Fruit fly (Drosophila melanogaster) whole organism, embryonic: ENCODE results near the gene Dup99B.

ENCODE experiments used
- Aef1 ChIP-seq: fragments of 200-800 bp; sonication (Bioruptor generic); IDR thresholded peaks from 3 replicates; pipeline ENCODE4 v1.3.6; 2022; ENCODE audit warnings: missing biosample characterization, missing genetic modification characterization
- Antp ChIP-seq: fragments of 200-800 bp; sonication (Bioruptor generic); optimal IDR thresholded peaks from 3 replicates; lab custom pipeline; 2016; ENCODE audit warnings: missing biosample characterization, missing genetic modification characterization
- Awh ChIP-seq: fragments of 200-800 bp; sonication (Bioruptor generic); IDR thresholded peaks from 2 replicates; pipeline ENCODE4, ENCODE4 v1.3.6; 2022; ENCODE audit warnings: missing biosample characterization, missing genetic modification characterization
- BtbVII ChIP-seq: fragments of 200-800 bp; sonication (Bioruptor generic); optimal IDR thresholded peaks from 3 replicates; lab custom pipeline; 2017; ENCODE audit warnings: missing biosample characterization, mild to moderate bottlenecking, missing genetic modification characterization
- CG11504 ChIP-seq: fragments of 200-800 bp; sonication (Bioruptor generic); optimal IDR thresholded peaks from 3 replicates; lab custom pipeline; 2019; ENCODE audit warnings: missing biosample characterization, mild to moderate bottlenecking, missing genetic modification characterization, moderate library complexity
- CG11723 ChIP-seq: fragments of 200-800 bp; sonication (Bioruptor generic); optimal IDR thresholded peaks from 2 replicates; lab custom pipeline; 2017; ENCODE audit warnings: missing biosample characterization, mild to moderate bottlenecking, missing genetic modification characterization
- CG12769 ChIP-seq: fragments of 200-800 bp; sonication (Bioruptor generic); optimal IDR thresholded peaks from 2 replicates; lab custom pipeline; 2019; ENCODE audit warnings: missing biosample characterization, mild to moderate bottlenecking, missing genetic modification characterization, moderate library complexity
- CG13287 ChIP-seq: fragments of 200-800 bp; sonication (Bioruptor generic); IDR thresholded peaks from 2 replicates; pipeline ENCODE4 v1.3.6; 2022; ENCODE audit warnings: missing biosample characterization, missing genetic modification characterization; ENCODE audit not compliant: partially characterized antibody
- CG14014 ChIP-seq: fragments of 200-800 bp; sonication (Bioruptor generic); IDR thresholded peaks from 2 replicates; pipeline ENCODE4 v1.3.6; 2022; ENCODE audit warnings: missing biosample characterization, missing genetic modification characterization
- CG14667 ChIP-seq: fragments of 200-800 bp; sonication (Bioruptor generic); IDR thresholded peaks from 2 replicates; pipeline ENCODE4 v1.3.6; 2022; ENCODE audit warnings: missing biosample characterization, missing genetic modification characterization
- CG14710 ChIP-seq: fragments of 200-800 bp; sonication (Bioruptor generic); optimal IDR thresholded peaks from 3 replicates; lab custom pipeline; 2019; ENCODE audit warnings: missing biosample characterization, mild to moderate bottlenecking, missing genetic modification characterization, moderate library complexity
- CG15269 ChIP-seq: fragments of 200-800 bp; sonication (Bioruptor generic); optimal IDR thresholded peaks from 2 replicates; lab custom pipeline; 2018; ENCODE audit warnings: missing biosample characterization, mild to moderate bottlenecking, missing genetic modification characterization, moderate library complexity
- CG15479 ChIP-seq: fragments of 200-800 bp; sonication (Bioruptor generic); optimal IDR thresholded peaks from 3 replicates; lab custom pipeline; 2019; ENCODE audit warnings: missing biosample characterization, mild to moderate bottlenecking, missing genetic modification characterization, moderate library complexity
- CG16863 ChIP-seq: fragments of 200-800 bp; sonication (Bioruptor generic); optimal IDR thresholded peaks from 3 replicates; lab custom pipeline; 2016; ENCODE audit warnings: missing biosample characterization, missing genetic modification characterization
- CG17328 ChIP-seq: fragments of 200-800 bp; sonication (Bioruptor generic); IDR thresholded peaks from 2 replicates; pipeline ENCODE4 v1.3.6; 2022; ENCODE audit warnings: missing biosample characterization, missing genetic modification characterization
- CG17612 ChIP-seq: fragments of 200-800 bp; sonication (Bioruptor generic); IDR thresholded peaks from 2 replicates; pipeline ENCODE4 v1.3.6; 2022; ENCODE audit warnings: missing biosample characterization, missing genetic modification characterization
- CG2116 ChIP-seq: fragments of 200-800 bp; sonication (Bioruptor generic); optimal IDR thresholded peaks from 3 replicates; lab custom pipeline; 2018; ENCODE audit warnings: missing biosample characterization, mild to moderate bottlenecking, missing genetic modification characterization
- CG3726 ChIP-seq: fragments of 200-800 bp; sonication (Bioruptor generic); IDR thresholded peaks from 3 replicates; pipeline ENCODE4, ENCODE4 v1.3.6; 2022; ENCODE audit warnings: missing biosample characterization, missing genetic modification characterization
- CG3995 ChIP-seq: fragments of 200-800 bp; sonication (Bioruptor generic); optimal IDR thresholded peaks from 3 replicates; lab custom pipeline; 2016; ENCODE audit warnings: missing biosample characterization, missing genetic modification characterization
- CG42726 ChIP-seq: fragments of 200-800 bp; sonication (Bioruptor generic); IDR thresholded peaks from 2 replicates; pipeline ENCODE4 v1.3.6; 2022; ENCODE audit warnings: missing biosample characterization, missing genetic modification characterization; ENCODE audit not compliant: partially characterized antibody
- CG5953 ChIP-seq: fragments of 200-800 bp; sonication (Bioruptor generic); IDR thresholded peaks from 2 replicates; pipeline ENCODE4 v1.3.6; 2022; ENCODE audit warnings: missing biosample characterization, missing genetic modification characterization
- CG6272 ChIP-seq: fragments of 200-800 bp; sonication (Bioruptor generic); IDR thresholded peaks from 2 replicates; pipeline ENCODE4 v1.3.6; 2022; ENCODE audit warnings: missing biosample characterization, missing genetic modification characterization
- CG7745 ChIP-seq: fragments of 200-800 bp; sonication (Bioruptor generic); optimal IDR thresholded peaks from 2 replicates; lab custom pipeline; 2018; ENCODE audit warnings: missing biosample characterization, mild to moderate bottlenecking, missing genetic modification characterization, moderate library complexity
- CG8765 ChIP-seq: fragments of 200-800 bp; sonication (Bioruptor generic); IDR thresholded peaks from 2 replicates; pipeline ENCODE4 v1.3.6; 2022; ENCODE audit warnings: missing biosample characterization, missing genetic modification characterization
- CG8944 ChIP-seq: fragments of 200-800 bp; sonication (Bioruptor generic); optimal IDR thresholded peaks from 3 replicates; lab custom pipeline; 2016; ENCODE audit warnings: missing biosample characterization, missing genetic modification characterization
- CrebB ChIP-seq: fragments of 200-800 bp; sonication (Bioruptor generic); optimal IDR thresholded peaks from 3 replicates; lab custom pipeline; 2018; ENCODE audit warnings: missing biosample characterization, mild to moderate bottlenecking, missing genetic modification characterization
- D19A ChIP-seq: fragments of 200-800 bp; optimal IDR thresholded peaks from 3 replicates; lab custom pipeline; 2019; ENCODE audit warnings: missing biosample characterization, mild to moderate bottlenecking, missing genetic modification characterization, moderate library complexity
- E2f1 ChIP-seq: fragments of 200-800 bp; sonication (Bioruptor generic); IDR thresholded peaks from 2 replicates; pipeline ENCODE4 v1.3.6; 2022; ENCODE audit warnings: missing biosample characterization, missing genetic modification characterization
- E2f2 ChIP-seq: fragments of 200-800 bp; sonication (Bioruptor generic); IDR thresholded peaks from 2 replicates; pipeline ENCODE4 v1.3.6; 2022; ENCODE audit warnings: missing biosample characterization, missing genetic modification characterization
- HmgD ChIP-seq: fragments of 200-800 bp; sonication (Bioruptor generic); optimal IDR thresholded peaks from 3 replicates; lab custom pipeline; 2016; ENCODE audit warnings: missing biosample characterization, missing genetic modification characterization
- Hsf ChIP-seq: fragments of 200-800 bp; sonication (Bioruptor generic); optimal IDR thresholded peaks from 3 replicates; lab custom pipeline; 2016; ENCODE audit warnings: missing biosample characterization, missing genetic modification characterization
- Mes4 ChIP-seq: fragments of 200-800 bp; sonication (Bioruptor generic); optimal IDR thresholded peaks from 2 replicates; lab custom pipeline; 2016; ENCODE audit warnings: missing biosample characterization, missing genetic modification characterization
- NC2α ChIP-seq: fragments of 200-800 bp; sonication (Bioruptor generic); optimal IDR thresholded peaks from 2 replicates; lab custom pipeline; 2016; ENCODE audit warnings: missing biosample characterization, missing genetic modification characterization
- Ssrp ChIP-seq: fragments of 200-800 bp; sonication (Bioruptor generic); optimal IDR thresholded peaks from 2 replicates; lab custom pipeline; 2018; ENCODE audit warnings: missing biosample characterization, mild to moderate bottlenecking, missing genetic modification characterization, moderate library complexity
- Trl ChIP-seq, 3 experiments: fragments of >200 bp in 2 of 3; fragments of 200-800 bp in 1 of 3; sonication (Bioruptor generic) in 1 of 3; optimal IDR thresholded peaks; 2 replicates in 1 of 3; 3 replicates in 2 of 3; lab custom pipeline; 2016 to 2017; ENCODE audit warnings: missing biosample characterization in 1 of 3, missing genetic modification characterization in 1 of 3
- bab2 ChIP-seq: fragments of 200-800 bp; sonication (Bioruptor generic); optimal IDR thresholded peaks from 2 replicates; lab custom pipeline; 2016; ENCODE audit warnings: missing biosample characterization, missing genetic modification characterization
- bbx ChIP-seq: fragments of 200-800 bp; sonication (Bioruptor generic); IDR thresholded peaks from 2 replicates; pipeline ENCODE4 v1.3.6; 2022; ENCODE audit warnings: missing biosample characterization, missing genetic modification characterization; ENCODE audit not compliant: partially characterized antibody
- chm ChIP-seq: fragments of 200-800 bp; sonication (Bioruptor generic); IDR thresholded peaks from 2 replicates; pipeline ENCODE4 v1.3.6; 2022; ENCODE audit warnings: missing biosample characterization, missing genetic modification characterization
- crc ChIP-seq: fragments of 200-800 bp; sonication (Bioruptor generic); optimal IDR thresholded peaks from 2 replicates; lab custom pipeline; 2016; ENCODE audit warnings: missing biosample characterization, missing genetic modification characterization
- fu2 ChIP-seq: fragments of 200-800 bp; sonication (Bioruptor generic); optimal IDR thresholded peaks from 2 replicates; lab custom pipeline; 2016; ENCODE audit warnings: missing biosample characterization, missing genetic modification characterization
- ham ChIP-seq: fragments of 200-800 bp; sonication (Bioruptor generic); IDR thresholded peaks from 2 replicates; pipeline ENCODE4 v1.3.6; 2022; ENCODE audit warnings: missing biosample characterization, missing genetic modification characterization
- hb ChIP-seq: fragments of 200-800 bp; sonication (Bioruptor generic); IDR thresholded peaks from 3 replicates; pipeline ENCODE4 v1.3.6; 2022; ENCODE audit warnings: missing biosample characterization, missing genetic modification characterization; ENCODE audit not compliant: partially characterized antibody
- jigr1 ChIP-seq: fragments of 200-800 bp; sonication (Bioruptor generic); IDR thresholded peaks from 3 replicates; pipeline ENCODE4 v1.3.6; 2022; ENCODE audit warnings: missing biosample characterization, missing genetic modification characterization
- klu ChIP-seq: fragments of 200-800 bp; sonication (Bioruptor generic); IDR thresholded peaks from 2 replicates; pipeline ENCODE4 v1.3.6; 2022; ENCODE audit warnings: missing biosample characterization, missing genetic modification characterization
- onecut ChIP-seq: fragments of 200-800 bp; sonication (Bioruptor generic); IDR thresholded peaks from 2 replicates; pipeline ENCODE4 v1.3.6; 2022; ENCODE audit warnings: missing biosample characterization, missing genetic modification characterization
- pan ChIP-seq, 4 experiments: fragments of >200 bp in 3 of 4; fragments of 200-800 bp in 1 of 4; sonication (Bioruptor generic) in 1 of 4; optimal IDR thresholded peaks in 3 of 4; IDR thresholded peaks in 1 of 4; 2 replicates each; pipeline versions ENCODE4 v1.3.6 to Lab custom; 2017 to 2022; ENCODE audit warnings: missing biosample characterization in 2 of 4, missing genetic modification characterization in 2 of 4, mixed read lengths in 1 of 4
- pita ChIP-seq: fragments of 200-800 bp; sonication (Bioruptor generic); optimal IDR thresholded peaks from 2 replicates; lab custom pipeline; 2017; ENCODE audit warnings: missing biosample characterization, mild to moderate bottlenecking, missing genetic modification characterization
- tap ChIP-seq: fragments of 200-800 bp; optimal IDR thresholded peaks from 3 replicates; lab custom pipeline; 2019; ENCODE audit warnings: missing biosample characterization, mild to moderate bottlenecking, missing genetic modification characterization, moderate library complexity
- vnd ChIP-seq: fragments of 200-800 bp; sonication (Bioruptor generic); IDR thresholded peaks from 3 replicates; pipeline ENCODE4 v1.3.6; 2022; ENCODE audit warnings: missing biosample characterization, missing genetic modification characterization; ENCODE audit not compliant: partially characterized antibody

Gene Dup99B

DNA sequence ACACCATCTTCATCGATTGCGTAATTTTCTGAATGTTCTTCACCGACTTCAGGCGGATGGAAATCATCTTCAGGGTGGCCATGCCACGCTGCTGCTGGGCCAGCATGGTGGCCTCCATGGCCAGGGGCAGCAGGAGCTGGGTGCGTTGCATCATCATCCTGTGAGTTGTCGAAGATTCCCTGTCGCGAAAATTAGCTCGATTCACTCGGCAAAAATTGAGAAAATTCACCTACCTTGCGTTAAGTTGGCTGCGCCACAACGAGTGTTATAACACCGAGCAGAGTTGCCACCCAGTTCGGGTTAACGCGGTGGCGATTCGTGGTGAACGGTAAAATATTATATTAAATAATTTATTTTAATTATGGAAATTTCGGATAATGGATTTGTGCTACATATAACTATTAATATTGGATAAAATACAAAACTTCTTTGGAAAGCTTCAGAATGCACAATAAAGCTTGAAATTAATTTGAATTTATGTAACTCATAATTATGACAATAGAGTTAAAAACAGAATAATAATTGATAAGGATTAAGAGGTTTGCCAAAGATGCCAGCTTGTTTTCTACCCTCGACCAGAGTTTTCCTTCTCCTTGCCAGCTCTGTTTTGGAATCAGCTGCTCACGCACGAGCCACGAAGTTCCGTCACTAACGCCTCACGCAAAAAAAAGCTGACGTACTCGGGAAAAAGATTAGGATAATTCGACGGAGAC is 33.6 kb upstream of the Dup99B start, which contains the start of the genes ATPsyngamma and yata (continued):
- peak; percentile 0 for TF ChIP-seq CG3995 (GFP tag; lab: Kevin White, UChicago)
- no peak for TF ChIP-seq E2f1 (GFP tag; lab: Robert Waterston, UW)
- TF ChIP-seq vnd (GFP tag; lab: Robert Waterston, UW): peak; percentile 62; the same call in 2 of the 3 replicates
- TF ChIP-seq pan (optimal IDR thresholded peaks at IDR 0.05; lab: Kevin White, UChicago): no peak
- TF ChIP-seq pan (GFP tag; optimal IDR thresholded peaks at IDR 0.05 in 1 of 2, IDR thresholded peaks at IDR 0.05 in 1 of 2): no peak
- no peak for TF ChIP-seq CG15269 (tag; lab: Kevin White, UChicago)
- no peak for TF ChIP-seq CG16863 (GFP tag; lab: Kevin White, UChicago)
- TF ChIP-seq NC2α: no peak
- TF ChIP-seq CG14014 (GFP tag; lab: Robert Waterston, UW): no peak
- TF ChIP-seq CG15479 (GFP tag; lab: Kevin White, UChicago): peak; percentile 11
- no peak for TF ChIP-seq chm (GFP tag; lab: Robert Waterston, UW)
- TF ChIP-seq CG14710: peak; percentile 70
- TF ChIP-seq Ssrp (tag; lab: Kevin White, UChicago): peak; percentile 19
- peak; percentile 68 for TF ChIP-seq CG13287
- no peak for TF ChIP-seq CrebB (tag; lab: Kevin White, UChicago)
- TF ChIP-seq CG8765 (GFP tag; lab: Robert Waterston, UW): no peak
- TF ChIP-seq CG8944 (GFP tag; lab: Kevin White, UChicago): no peak
- TF ChIP-seq CG2116 (GFP tag; lab: Kevin White, UChicago): peak; percentile 30
- TF ChIP-seq Hsf: no peak
- TF ChIP-seq Aef1 (GFP tag; lab: Robert Waterston, UW): no peak
- no peak for TF ChIP-seq Antp (GFP tag; lab: Kevin White, UChicago)
- TF ChIP-seq jigr1 (GFP tag; lab: Robert Waterston, UW): peak; percentile 81; the same call in 2 of the 3 replicates
- TF ChIP-seq Mes4 (GFP tag; lab: Kevin White, UChicago): no peak
- no peak for TF ChIP-seq CG14667
- TF ChIP-seq CG11723 (GFP tag; lab: Kevin White, UChicago): no peak
- no peak for TF ChIP-seq CG11504 (tag; lab: Kevin White, UChicago)
- no peak for TF ChIP-seq BtbVII (GFP tag; lab: Kevin White, UChicago)
- TF ChIP-seq bab2: no peak
- no peak for TF ChIP-seq CG7745 (tag; lab: Kevin White, UChicago)
- TF ChIP-seq CG12769 (tag; lab: Kevin White, UChicago): no peak
- TF ChIP-seq ham (GFP tag; lab: Robert Waterston, UW): no peak
- TF ChIP-seq CG5953 (GFP tag; lab: Robert Waterston, UW): no peak
- no peak for TF ChIP-seq fu2 (GFP tag; lab: Kevin White, UChicago)
- TF ChIP-seq CG17328 (GFP tag; lab: Robert Waterston, UW): no peak
- peak; percentile 16; the same call in 1 of the 2 replicates for TF ChIP-seq CG42726 (GFP tag; lab: Robert Waterston, UW)
- TF ChIP-seq tap: no peak
- TF ChIP-seq CG6272 (GFP tag; lab: Robert Waterston, UW): no peak
- TF ChIP-seq bbx (GFP tag; lab: Robert Waterston, UW): peak; percentile 81
- TF ChIP-seq crc: no peak
- no peak for TF ChIP-seq E2f2
- no peak for TF ChIP-seq D19A
- peak; percentile 49; the same call in 1 of the 3 replicates for TF ChIP-seq hb
- no peak for TF ChIP-seq pita (GFP tag; lab: Kevin White, UChicago)
- no peak for TF ChIP-seq Awh (GFP tag; lab: Robert Waterston, UW)
- TF ChIP-seq onecut (GFP tag; lab: Robert Waterston, UW): no peak
- TF ChIP-seq klu (GFP tag; lab: Robert Waterston, UW): no peak
- TF ChIP-seq HmgD (GFP tag; lab: Kevin White, UChicago): no peak
- TF ChIP-seq CG17612: no peak
- TF ChIP-seq Trl (optimal IDR thresholded peaks at IDR 0.05; lab: Kevin White, UChicago): no peak
- TF ChIP-seq Trl (GFP tag; optimal IDR thresholded peaks at IDR 0.05; lab: Kevin White, UChicago): no peak
- TF ChIP-seq CG3726 (GFP tag; lab: Robert Waterston, UW): no peak
